Worm (Caenorhabditis elegans) whole organism, young adult: ENCODE results near the gene adah-1.

Experiments
- Y95B8A.8 ChIP-seq: fragments of 200-800 bp; sonication (Bioruptor generic); IDR thresholded peaks from 2 replicates; pipeline ENCODE4 v1.3.6; 2022; ENCODE audit warnings: missing genetic modification reagents, missing genetic modification characterization, missing compliant biosample characterization
- akir-1 ChIP-seq: fragments of 200-800 bp; sonication (Bioruptor generic); optimal IDR thresholded peaks from 2 replicates; lab custom pipeline; 2018; ENCODE audit warnings: mild to moderate bottlenecking, missing genetic modification characterization, moderate library complexity, missing compliant biosample characterization
- bed-1 ChIP-seq: fragments of 200-800 bp; sonication (Bioruptor generic); IDR thresholded peaks from 2 replicates; pipeline ENCODE4 v1.3.6; 2022; ENCODE audit warnings: missing genetic modification reagents, missing genetic modification characterization, missing compliant biosample characterization
- ceh-40 ChIP-seq: fragments of 200-800 bp; sonication (Bioruptor generic); IDR thresholded peaks from 2 replicates; pipeline ENCODE4 v1.3.6; 2022; ENCODE audit warnings: missing genetic modification characterization, missing compliant biosample characterization
- nhr-90 ChIP-seq: sonication (generic microtip); optimal IDR thresholded peaks from 2 replicates; lab custom pipeline; 2016; ENCODE audit warnings: missing genotype, mild to moderate bottlenecking, missing genetic modification characterization, missing compliant biosample characterization
- rec-8 ChIP-seq, 2 experiments: sonication (generic microtip); optimal IDR thresholded peaks; 2 replicates each; lab custom pipeline; 2016; ENCODE audit warnings: mild to moderate bottlenecking in 2 of 2, missing genetic modification characterization in 2 of 2, missing genetic modification reagents in 2 of 2, missing genotype in 2 of 2, missing biosample characterization in 1 of 2, missing compliant biosample characterization in 1 of 2, moderate library complexity in 1 of 2
- sea-2 ChIP-seq: fragments of 200-800 bp; sonication (Bioruptor generic); IDR thresholded peaks from 2 replicates; pipeline ENCODE4 v1.3.6; 2022; ENCODE audit warnings: missing genetic modification characterization, missing compliant biosample characterization
- snpc-1.1 ChIP-seq: sonication (generic microtip); optimal IDR thresholded peaks from 2 replicates; lab custom pipeline; 2017; ENCODE audit warnings: missing genetic modification characterization, mild to moderate bottlenecking, missing compliant biosample characterization, antibody characterized with exemption, moderate library complexity, missing genotype, missing genetic modification reagents; ENCODE audit not compliant: insufficient read depth
- unc-62 ChIP-seq: fragments of 150-350 bp; optimal IDR thresholded peaks from 2 replicates; lab custom pipeline; 2014; ENCODE audit warnings: missing biosample characterization, missing genetic modification reagents, missing genetic modification characterization
- ztf-18 ChIP-seq: sonication (generic microtip); optimal IDR thresholded peaks from 2 replicates; lab custom pipeline; 2016; ENCODE audit warnings: missing genotype, mild to moderate bottlenecking, missing genetic modification characterization, missing compliant biosample characterization

ce11 chrIV:7020630-7021029 is 3.4 kb upstream of the adah-1 start:
- TF ChIP-seq Y95B8A.8 (GFP tag; lab: Robert Waterston, UW) (no peak), ceh-40 (GFP tag; lab: Robert Waterston, UW) (no peak), unc-62 (GFP tag; lab: Kevin White, UChicago) (no peak), ztf-18 (tag; lab: Kevin White, UChicago) (no peak), akir-1 (no peak), sea-2 (GFP tag; lab: Robert Waterston, UW) (no peak), bed-1 (GFP tag; lab: Robert Waterston, UW) (no peak), snpc-1.1 (no peak), nhr-90 (no peak), rec-8 (tag; optimal IDR thresholded peaks at IDR 0.05; lab: Kevin White, UChicago) (no peak)
